Fruit fly (Drosophila melanogaster): ENCODE measurements around the gene CG42716.

DNA sequence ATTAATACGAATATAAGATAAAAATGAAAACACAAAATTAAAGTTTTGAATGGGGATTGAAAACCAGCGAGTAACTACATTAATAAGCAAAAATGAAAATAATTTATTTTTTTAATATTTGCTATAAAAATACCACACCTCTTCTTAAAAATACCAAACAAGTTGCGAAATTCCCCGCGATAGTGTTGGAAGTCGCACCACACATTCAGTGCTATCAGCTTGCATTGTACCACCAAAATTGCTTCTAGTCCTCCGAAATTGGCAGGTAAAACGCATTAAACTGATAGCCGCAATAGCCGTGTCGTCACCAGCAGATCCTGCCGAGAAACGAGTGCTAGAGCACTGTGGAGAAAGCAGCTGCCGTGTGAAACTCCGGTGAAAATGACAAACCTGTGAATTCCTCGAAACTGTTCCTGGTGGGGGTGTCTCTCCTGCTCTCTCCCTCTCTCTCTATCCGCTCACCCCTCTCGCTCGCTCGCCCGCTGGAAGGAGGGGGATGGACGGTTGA lies 45.5 kb upstream of the CG42716 start, which contains the start of gene Hip14:
- TF ChIP-seq Dll (optimal IDR thresholded peaks at IDR 0.05) (no peak), pan (optimal IDR thresholded peaks at IDR 0.05) (no peak), psq (optimal IDR thresholded peaks at IDR 0.05) (no peak)
